Worm (Caenorhabditis elegans) whole organism, midembryonic: ENCODE data around the gene sra-27.

ENCODE experiments used
- T22C8.4 ChIP-seq: fragments of 200-800 bp; sonication (Bioruptor generic); IDR thresholded peaks from 2 replicates; pipeline ENCODE4 v1.3.6; 2022; ENCODE audit warnings: missing genetic modification characterization, missing compliant biosample characterization
- flt-1 ChIP-seq: fragments of 200-800 bp; sonication (Bioruptor generic); IDR thresholded peaks from 2 replicates; pipeline ENCODE4 v1.3.6; 2022; ENCODE audit warnings: missing genetic modification characterization, missing compliant biosample characterization
- med-1 ChIP-seq: sonication (generic microtip); optimal IDR thresholded peaks from 2 replicates; lab custom pipeline; 2017; ENCODE audit warnings: missing genetic modification characterization, mild to moderate bottlenecking, missing compliant biosample characterization, antibody characterized with exemption, missing genetic modification reagents; ENCODE audit not compliant: insufficient read depth
- ref-1 ChIP-seq: fragments of 200-800 bp; sonication (Bioruptor generic); conservative IDR thresholded peaks from 2 replicates; pipeline ENCODE4 v1.3.6; 2022; ENCODE audit warnings: missing genetic modification reagents, missing genetic modification characterization, missing compliant biosample characterization
- tab-1 ChIP-seq: fragments of 200-800 bp; sonication (Bioruptor generic); IDR thresholded peaks from 2 replicates; pipeline ENCODE4 v1.3.6; 2022; ENCODE audit warnings: missing genetic modification characterization, missing compliant biosample characterization
- ztf-23 ChIP-seq: fragments of 200-800 bp; sonication (Bioruptor generic); IDR thresholded peaks from 2 replicates; pipeline ENCODE4 v1.3.6; 2022; ENCODE audit warnings: missing genetic modification reagents, missing genetic modification characterization, missing compliant biosample characterization
- ztf-29 ChIP-seq: fragments of 200-800 bp; sonication (Bioruptor generic); IDR thresholded peaks from 2 replicates; pipeline ENCODE4 v1.3.6; 2022; ENCODE audit warnings: missing genetic modification reagents, missing genetic modification characterization, missing compliant biosample characterization

- TF ChIP-seq flt-1 (GFP tag; lab: Robert Waterston, UW) (no peak), tab-1 (GFP tag; lab: Robert Waterston, UW) (no peak), ztf-23 (GFP tag; lab: Robert Waterston, UW) (no peak), med-1 (no peak), ztf-29 (no peak), ref-1 (GFP tag; lab: Robert Waterston, UW) (no peak), T22C8.4 (GFP tag; lab: Robert Waterston, UW) (no peak)
These were observed 20.6 kb downstream of the sra-27 start, which contains the start of gene vps-32.1 for ce11 chrII:6589408-6589807.
